Fruit fly (Drosophila melanogaster): Measurements from ENCODE around the gene CG15219.

DNA sequence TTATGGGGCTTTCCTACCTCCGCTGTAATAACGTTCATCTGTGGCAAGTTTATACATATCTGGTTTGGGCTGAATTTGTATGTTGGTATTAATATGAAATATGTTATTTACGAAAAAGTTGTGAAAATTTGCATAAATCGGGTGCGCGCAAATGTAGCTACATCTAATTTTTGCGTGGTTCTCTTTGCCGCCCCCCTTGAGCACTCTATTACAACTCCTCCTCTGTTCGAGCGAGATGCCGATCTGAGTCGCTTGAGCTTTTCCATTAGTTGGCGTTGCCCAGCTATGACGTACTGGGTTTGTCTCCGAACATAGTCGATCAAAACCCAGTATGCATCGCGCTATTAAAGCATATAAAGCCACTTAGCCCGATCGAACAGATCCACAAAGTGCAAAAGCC is 3.4 kb upstream of the CG15219 start, which contains the start of gene CG6675:
- TF ChIP-seq CG8478 (optimal IDR thresholded peaks at IDR 0.05) (no peak), CTCF (optimal IDR thresholded peaks at IDR 0.05) (no peak)

Measured in S2 (cell line).